Fruit fly (Drosophila melanogaster): Measurements from ENCODE around the gene CG31975.

The CG31975 gene

dm6 chr2L:131466-132270 is 9.1 kb downstream of the CG31975 start, which contains the start of gene Gs1 (continued):
- TF ChIP-seq caup (GFP tag; optimal IDR thresholded peaks at IDR 0.05; ENCODE audit: severe bottlenecking) (peak; percentile 60), cwo (GFP tag; optimal IDR thresholded peaks at IDR 0.05) (peak; percentile 61), CG3847 (GFP tag; IDR thresholded peaks at IDR 0.05) (no peak), z (GFP tag; IDR thresholded peaks at IDR 0.05) (no peak), ewg (GFP tag; optimal IDR thresholded peaks at IDR 0.05) (peak; percentile 77), Bgb (GFP tag; IDR thresholded peaks at IDR 0.05; ENCODE audit: partially characterized antibody) (peak; percentile 50; the same call in 1 of the 2 replicates), Myb (GFP tag; optimal IDR thresholded peaks at IDR 0.05) (no peak), Rx (GFP tag; IDR thresholded peaks at IDR 0.05) (no peak), HmgZ (tag; optimal IDR thresholded peaks at IDR 0.05) (peak; percentile 81), CG1647 (GFP tag; optimal IDR thresholded peaks at IDR 0.05) (no peak), CG2678 (tag; optimal IDR thresholded peaks at IDR 0.05) (peak; percentile 40), gro (GFP tag; optimal IDR thresholded peaks at IDR 0.05) (peak; percentile 51), CG12299 (tag; optimal IDR thresholded peaks at IDR 0.05) (peak; percentile 33), NFAT (GFP tag; IDR thresholded peaks at IDR 0.05) (no peak), CG17829 (tag; optimal IDR thresholded peaks at IDR 0.05) (peak; percentile 39), CG13287 (GFP tag; IDR thresholded peaks at IDR 0.05; ENCODE audit: partially characterized antibody) (peak; percentile 75), kay (GFP tag; optimal IDR thresholded peaks at IDR 0.05) (no peak), sim (GFP tag; IDR thresholded peaks at IDR 0.05) (no peak), HLH4C (GFP tag; IDR thresholded peaks at IDR 0.05; ENCODE audit: partially characterized antibody) (no peak), HmgD (GFP tag; optimal IDR thresholded peaks at IDR 0.05) (no peak), Atf6 (GFP tag; IDR thresholded peaks at IDR 0.05) (peak; percentile 64; the same call in 1 of the 2 replicates), cad (GFP tag; optimal IDR thresholded peaks at IDR 0.05) (no peak), ab (GFP tag; optimal IDR thresholded peaks at IDR 0.05) (no peak), gcm (GFP tag; optimal IDR thresholded peaks at IDR 0.05) (peak; percentile 39), Ptx1 (GFP tag; IDR thresholded peaks at IDR 0.05) (no peak), her (GFP tag; optimal IDR thresholded peaks at IDR 0.05) (peak; percentile 30), CG2712 (tag; optimal IDR thresholded peaks at IDR 0.05) (peak; percentile 30), corto (GFP tag; optimal IDR thresholded peaks at IDR 0.05) (no peak), Sox100B (GFP tag; optimal IDR thresholded peaks at IDR 0.05) (no peak), CG14050 (GFP tag; IDR thresholded peaks at IDR 0.05) (no peak), row (GFP tag; IDR thresholded peaks at IDR 0.05) (no peak), CG2120 (GFP tag; optimal IDR thresholded peaks at IDR 0.05) (peak; percentile 35), cg (GFP tag; optimal IDR thresholded peaks at IDR 0.05) (no peak), CG9215 (GFP tag; IDR thresholded peaks at IDR 0.05) (no peak), CG30020 (tag; optimal IDR thresholded peaks at IDR 0.05) (no peak), Xrp1 (GFP tag; IDR thresholded peaks at IDR 0.05) (no peak), CG12942 (GFP tag; optimal IDR thresholded peaks at IDR 0.05) (no peak), CG5180 (GFP tag; optimal IDR thresholded peaks at IDR 0.05) (peak; percentile 10), so (GFP tag; IDR thresholded peaks at IDR 0.05) (peak; percentile 74; the same call in 2 of the 3 replicates), bcd (GFP tag; optimal IDR thresholded peaks at IDR 0.05) (no peak), croc (GFP tag; conservative IDR thresholded peaks at IDR 0.05) (no peak), sens (GFP tag) (peak; percentile 59), p53 (GFP tag; optimal IDR thresholded peaks at IDR 0.05) (no peak), inv (GFP tag; IDR thresholded peaks at IDR 0.05; ENCODE audit: partially characterized antibody) (no peak), danr (GFP tag; IDR thresholded peaks at IDR 0.05) (no peak), sqz (GFP tag; optimal IDR thresholded peaks at IDR 0.05) (peak; percentile 66), CG34376 (GFP tag; optimal IDR thresholded peaks at IDR 0.05) (peak; percentile 85), br (optimal IDR thresholded peaks at IDR 0.05) (no peak), CG3726 (GFP tag; IDR thresholded peaks at IDR 0.05) (0 out of 3 replicates have a peak, but pooled peaks have one; percentile 5), lab (GFP tag; optimal IDR thresholded peaks at IDR 0.05) (peak; percentile 81)
